Worm (Caenorhabditis elegans): ENCODE results near the gene unc-71.

DNA sequence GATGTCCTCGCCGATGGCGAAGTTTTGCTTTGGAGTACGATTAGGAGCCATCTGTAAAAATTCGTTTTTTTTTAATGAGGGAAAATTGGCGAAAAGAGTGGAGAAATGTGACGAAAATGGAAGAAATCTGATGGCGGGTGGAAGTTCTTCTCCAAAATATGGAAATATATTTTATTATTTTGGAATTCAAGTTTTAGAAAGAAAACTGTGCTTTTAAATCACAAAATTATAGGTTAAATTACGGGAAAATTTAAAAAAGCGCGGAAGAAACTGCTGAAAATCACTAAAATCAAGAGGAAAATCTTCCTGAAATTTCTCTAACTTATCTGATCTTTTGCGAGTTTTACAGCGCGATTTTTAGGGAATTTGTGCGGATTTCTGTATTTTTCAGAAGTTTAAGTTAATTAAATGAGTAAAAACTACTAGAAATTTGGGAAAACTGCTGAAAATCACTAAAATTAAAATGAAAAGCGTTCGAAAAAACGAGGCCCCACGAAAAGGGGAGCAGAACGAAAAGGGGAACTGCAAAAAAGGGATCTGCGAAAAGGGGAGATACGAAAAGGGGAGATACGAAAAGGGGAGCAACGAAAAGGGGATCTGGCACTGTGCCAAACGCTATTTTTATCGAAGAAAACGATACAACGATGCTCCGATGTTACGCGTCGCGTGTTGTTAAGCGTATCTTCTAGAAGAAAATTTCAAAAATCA lies 13.9 kb downstream of the unc-71 start, which contains the start of the genes cec-7 and enu-3.5:
- TF ChIP-seq F55B11.4 (tag; optimal IDR thresholded peaks at IDR 0.05; ENCODE audit: borderline replicate concordance, insufficient read depth): no peak
- TF ChIP-seq tlf-1 (GFP tag; optimal IDR thresholded peaks at IDR 0.05): no peak
- no peak for TF ChIP-seq pha-4 (tag; optimal IDR thresholded peaks at IDR 0.05)
- TF ChIP-seq F22D6.2 (tag; optimal IDR thresholded peaks at IDR 0.05): no peak

Measured in whole organism, young adult.